Worm (Caenorhabditis elegans) whole organism, young adult: Measurements from ENCODE around the gene C26D10.4.

Source experiments
- B0336.3 ChIP-seq: fragments of 200-800 bp; sonication (Bioruptor generic); IDR thresholded peaks from 2 replicates; pipeline ENCODE4 v1.3.6; 2022; ENCODE audit warnings: missing genetic modification characterization, missing compliant biosample characterization
- F22D6.2 ChIP-seq: sonication (generic microtip); optimal IDR thresholded peaks from 2 replicates; lab custom pipeline; 2016; ENCODE audit warnings: mild to moderate bottlenecking, missing genetic modification characterization, missing compliant biosample characterization
- F23B12.7 ChIP-seq: sonication (generic microtip); optimal IDR thresholded peaks from 2 replicates; lab custom pipeline; 2017; ENCODE audit warnings: missing genetic modification characterization, mild to moderate bottlenecking, missing compliant biosample characterization, antibody characterized with exemption, moderate library complexity; ENCODE audit not compliant: insufficient read depth
- F33H1.4 ChIP-seq: fragments of 200-800 bp; sonication (Bioruptor generic); IDR thresholded peaks from 2 replicates; pipeline ENCODE4 v1.3.6; 2022; ENCODE audit warnings: missing genetic modification reagents, missing genetic modification characterization, missing compliant biosample characterization
- F49E8.2 ChIP-seq: sonication (generic microtip); optimal IDR thresholded peaks from 3 replicates; lab custom pipeline; 2017; ENCODE audit warnings: missing genetic modification characterization, mild to moderate bottlenecking, missing compliant biosample characterization, antibody characterized with exemption, moderate library complexity; ENCODE audit not compliant: insufficient read depth
- T26A5.8 ChIP-seq: sonication (generic microtip); optimal IDR thresholded peaks from 2 replicates; lab custom pipeline; 2016; ENCODE audit warnings: missing genetic modification characterization, missing compliant biosample characterization
- Y53G8AR.9 ChIP-seq: fragments of 200-800 bp; sonication (Bioruptor generic); conservative IDR thresholded peaks from 2 replicates; pipeline ENCODE4 v1.3.6; 2022; ENCODE audit warnings: missing genetic modification reagents, missing genetic modification characterization, missing compliant biosample characterization
- Y56A3A.18 ChIP-seq: fragments of 200-800 bp; sonication (Bioruptor generic); IDR thresholded peaks from 2 replicates; pipeline ENCODE4 v1.3.6; 2022; ENCODE audit warnings: missing genetic modification reagents, missing genetic modification characterization, missing compliant biosample characterization
- aptf-3 ChIP-seq: fragments of 200-800 bp; sonication (Bioruptor generic); IDR thresholded peaks from 2 replicates; pipeline ENCODE4 v1.3.6; 2022; ENCODE audit warnings: missing genetic modification characterization, missing compliant biosample characterization
- attf-6 ChIP-seq: fragments of 200-800 bp; sonication (Bioruptor generic); IDR thresholded peaks from 2 replicates; pipeline ENCODE4 v1.3.6; 2022; ENCODE audit warnings: missing genetic modification reagents, missing genetic modification characterization, missing compliant biosample characterization
- cebp-1 ChIP-seq, 2 experiments: fragments of 200-800 bp in 1 of 2; sonication (Bioruptor generic) in 1 of 2; sonication (generic microtip) in 1 of 2; IDR thresholded peaks in 1 of 2; optimal IDR thresholded peaks in 1 of 2; 2 replicates each; pipeline versions ENCODE4 v1.3.6 to Lab custom; 2017 to 2022; ENCODE audit warnings: missing compliant biosample characterization in 2 of 2, missing genetic modification characterization in 2 of 2, mild to moderate bottlenecking in 1 of 2, missing genetic modification reagents in 1 of 2, moderate library complexity in 1 of 2
- cebp-2 ChIP-seq: fragments of 200-800 bp; sonication (Bioruptor generic); IDR thresholded peaks from 2 replicates; pipeline ENCODE4 v1.3.6; 2022; ENCODE audit warnings: missing genetic modification characterization, missing compliant biosample characterization
- ceh-100 ChIP-seq: fragments of 200-800 bp; sonication (Bioruptor generic); IDR thresholded peaks from 2 replicates; pipeline ENCODE4 v1.3.6; 2022; ENCODE audit warnings: missing genetic modification reagents, missing genetic modification characterization, missing compliant biosample characterization
- ceh-27 ChIP-seq: fragments of 200-800 bp; sonication (Bioruptor generic); optimal IDR thresholded peaks from 2 replicates; lab custom pipeline; 2018; ENCODE audit warnings: mild to moderate bottlenecking, missing genetic modification characterization, moderate library complexity, missing compliant biosample characterization
- ceh-40 ChIP-seq: fragments of 200-800 bp; sonication (Bioruptor generic); IDR thresholded peaks from 2 replicates; pipeline ENCODE4 v1.3.6; 2022; ENCODE audit warnings: missing genetic modification characterization, missing compliant biosample characterization
- ceh-91 ChIP-seq: fragments of 200-800 bp; sonication (Bioruptor generic); IDR thresholded peaks from 2 replicates; pipeline ENCODE4 v1.3.6; 2022; ENCODE audit warnings: missing genetic modification reagents, missing genetic modification characterization, missing compliant biosample characterization
- chd-7 ChIP-seq: sonication (generic microtip); optimal IDR thresholded peaks from 2 replicates; lab custom pipeline; 2016; ENCODE audit warnings: mild to moderate bottlenecking, missing genetic modification characterization, moderate library complexity, missing compliant biosample characterization
- die-1 ChIP-seq: sonication (generic microtip); optimal IDR thresholded peaks from 2 replicates; lab custom pipeline; 2016; ENCODE audit warnings: missing genotype, mild to moderate bottlenecking, missing genetic modification characterization, missing compliant biosample characterization
- dpl-1 ChIP-seq: fragments of 150-350 bp; optimal IDR thresholded peaks from 2 replicates; lab custom pipeline; 2014; ENCODE audit warnings: missing biosample characterization, missing genetic modification reagents, missing genetic modification characterization
- efl-1 ChIP-seq: fragments of 150-350 bp; optimal IDR thresholded peaks from 2 replicates; lab custom pipeline; 2014; ENCODE audit warnings: missing biosample characterization, missing genetic modification reagents, missing genetic modification characterization
- fkh-3 ChIP-seq: sonication (generic microtip); optimal IDR thresholded peaks from 2 replicates; lab custom pipeline; 2016; ENCODE audit warnings: mild to moderate bottlenecking, missing genetic modification characterization, missing compliant biosample characterization
- hlh-26 ChIP-seq: fragments of 200-800 bp; sonication (Bioruptor generic); conservative IDR thresholded peaks from 2 replicates; pipeline ENCODE4 v1.3.6; 2022; ENCODE audit warnings: missing genetic modification reagents, missing genetic modification characterization, missing compliant biosample characterization
- hsf-1 ChIP-seq: fragments of 200-800 bp; sonication (Bioruptor generic); IDR thresholded peaks from 2 replicates; pipeline ENCODE4 v1.3.6; 2022; ENCODE audit warnings: missing genetic modification reagents, missing genetic modification characterization, missing compliant biosample characterization
- lag-1 ChIP-seq: fragments of 200-800 bp; sonication (Bioruptor generic); IDR thresholded peaks from 2 replicates; pipeline ENCODE4 v1.3.6; 2022; ENCODE audit warnings: missing genetic modification reagents, missing genetic modification characterization, missing compliant biosample characterization
- lsl-1 ChIP-seq: fragments of 200-800 bp; sonication (Bioruptor generic); optimal IDR thresholded peaks from 2 replicates; lab custom pipeline; 2018; ENCODE audit warnings: mild to moderate bottlenecking, missing genetic modification characterization, moderate library complexity, missing compliant biosample characterization
- lsy-27 ChIP-seq: sonication (generic microtip); optimal IDR thresholded peaks from 2 replicates; lab custom pipeline; 2017; ENCODE audit warnings: missing genetic modification characterization, mild to moderate bottlenecking, missing compliant biosample characterization, antibody characterized with exemption, missing genotype, borderline replicate concordance; ENCODE audit not compliant: insufficient read depth
- madf-3 ChIP-seq: fragments of 200-800 bp; sonication (Bioruptor generic); IDR thresholded peaks from 2 replicates; pipeline ENCODE4 v1.3.6; 2022; ENCODE audit warnings: missing genetic modification reagents, missing genetic modification characterization, missing compliant biosample characterization
- madf-6 ChIP-seq: fragments of 200-800 bp; sonication (Bioruptor generic); IDR thresholded peaks from 2 replicates; pipeline ENCODE4 v1.3.6; 2022; ENCODE audit warnings: missing genetic modification reagents, missing genetic modification characterization, missing compliant biosample characterization
- mcd-1 ChIP-seq: fragments of 200-800 bp; sonication (Bioruptor generic); IDR thresholded peaks from 2 replicates; pipeline ENCODE4 v1.3.6; 2022; ENCODE audit warnings: missing genetic modification reagents, missing genetic modification characterization, missing compliant biosample characterization
- nhr-120 ChIP-seq: fragments of 200-800 bp; sonication (Bioruptor generic); IDR thresholded peaks from 2 replicates; pipeline ENCODE4 v1.3.6; 2022; ENCODE audit warnings: missing genetic modification characterization, missing compliant biosample characterization
- pbrm-1 ChIP-seq: fragments of 200-800 bp; sonication (Bioruptor generic); IDR thresholded peaks from 2 replicates; pipeline ENCODE4 v1.3.6; 2022; ENCODE audit warnings: missing genetic modification reagents, missing genetic modification characterization, missing compliant biosample characterization
- pha-4 ChIP-seq: fragments of 150-350 bp; sonication (generic microtip); optimal IDR thresholded peaks from 2 replicates; lab custom pipeline; 2014; ENCODE audit warnings: missing biosample characterization, missing genetic modification reagents, missing genetic modification characterization
- rec-8 ChIP-seq, 2 experiments: sonication (generic microtip); optimal IDR thresholded peaks; 2 replicates each; lab custom pipeline; 2016; ENCODE audit warnings: mild to moderate bottlenecking in 2 of 2, missing genetic modification characterization in 2 of 2, missing genetic modification reagents in 2 of 2, missing genotype in 2 of 2, missing biosample characterization in 1 of 2, missing compliant biosample characterization in 1 of 2, moderate library complexity in 1 of 2
- snpc-1.1 ChIP-seq: sonication (generic microtip); optimal IDR thresholded peaks from 2 replicates; lab custom pipeline; 2017; ENCODE audit warnings: missing genetic modification characterization, mild to moderate bottlenecking, missing compliant biosample characterization, antibody characterized with exemption, moderate library complexity, missing genotype, missing genetic modification reagents; ENCODE audit not compliant: insufficient read depth
- snpc-3.4 ChIP-seq: sonication (generic microtip); optimal IDR thresholded peaks from 2 replicates; lab custom pipeline; 2017; ENCODE audit warnings: missing genetic modification characterization, mild to moderate bottlenecking, missing compliant biosample characterization, antibody characterized with exemption, moderate library complexity, missing genotype, missing genetic modification reagents
- snpc-4 ChIP-seq, 5 experiments: fragments of 150-350 bp in 1 of 5; sonication (generic microtip) in 4 of 5; optimal IDR thresholded peaks; 2 replicates each; lab custom pipeline; 2014 to 2018; ENCODE audit warnings: missing genetic modification characterization in 5 of 5, missing biosample characterization in 3 of 5, antibody characterized with exemption in 2 of 5, mild to moderate bottlenecking in 2 of 5, missing compliant biosample characterization in 2 of 5, missing genotype in 2 of 5, moderate library complexity in 2 of 5, missing genetic modification reagents in 1 of 5
- sptf-2 ChIP-seq: fragments of 200-800 bp; sonication (Bioruptor generic); optimal IDR thresholded peaks from 2 replicates; lab custom pipeline; 2018; ENCODE audit warnings: mild to moderate bottlenecking, missing genetic modification characterization, missing compliant biosample characterization
- unc-130 ChIP-seq: sonication (generic microtip); optimal IDR thresholded peaks from 2 replicates; lab custom pipeline; 2016; ENCODE audit warnings: missing genetic modification reagents, missing genetic modification characterization, missing compliant biosample characterization

C26D10.4 gene

ce11 chrII:8329462-8329861, at the start of gene C26D10.4:
Gene C26D10.4, plus strand, starts transcription at chrII:8329762.
- no peak for TF ChIP-seq chd-7 (tag; lab: Kevin White, UChicago)

ce11 chrII:8283158-8283717, 46.3 kb upstream of the C26D10.4 start, which contains the start of the genes nst-1 and cct-4:
Gene nst-1, minus strand, starts transcription at chrII:8283208.
Gene cct-4, plus strand, starts transcription at chrII:8283667.
- TF ChIP-seq madf-6 (GFP tag; lab: Robert Waterston, UW) (peak; percentile 60; the same call in 1 of the 2 replicates), hlh-26 (GFP tag; lab: Robert Waterston, UW) (no peak), cebp-2 (GFP tag; lab: Robert Waterston, UW) (no peak), F33H1.4 (GFP tag; lab: Robert Waterston, UW) (peak; percentile 75), lsl-1 (GFP tag; lab: Kevin White, UChicago) (peak; percentile 3), die-1 (no peak), lsy-27 (tag; lab: Kevin White, UChicago) (no peak), ceh-91 (GFP tag; lab: Robert Waterston, UW) (0 out of 2 replicates have a peak, but pooled peaks have one; percentile 33), cebp-1 (GFP tag; IDR thresholded peaks at IDR 0.05; lab: Robert Waterston, UW) (no peak), cebp-1 (tag; optimal IDR thresholded peaks at IDR 0.05; lab: Kevin White, UChicago) (peak; percentile 13), hsf-1 (peak; percentile 83; the same call in 1 of the 2 replicates), dpl-1 (peak; percentile 61), F23B12.7 (peak; percentile 11), sptf-2 (GFP tag; lab: Kevin White, UChicago) (no peak), efl-1 (GFP tag; lab: Kevin White, UChicago) (peak; percentile 33)

- TF ChIP-seq snpc-1.1 (peak; percentile 80), Y56A3A.18 (GFP tag; lab: Robert Waterston, UW) (0 out of 2 replicates have a peak, but pooled peaks have one; percentile 30), madf-6 (GFP tag; lab: Robert Waterston, UW) (0 out of 2 replicates have a peak, but pooled peaks have one; percentile 10), B0336.3 (GFP tag; lab: Robert Waterston, UW) (0 out of 2 replicates have a peak, but pooled peaks have one; percentile 6), attf-6 (GFP tag; lab: Robert Waterston, UW) (peak; percentile 80; the same call in 1 of the 2 replicates), cebp-2 (GFP tag; lab: Robert Waterston, UW) (0 out of 2 replicates have a peak, but pooled peaks have one; percentile 19), pbrm-1 (GFP tag; lab: Robert Waterston, UW) (peak; percentile 69), snpc-4 (GFP tag; optimal IDR thresholded peaks at IDR 0.05; lab: Kevin White, UChicago) (peak; percentile 33), snpc-4 (tag; optimal IDR thresholded peaks at IDR 0.05; lab: Kevin White, UChicago) (peak in 3 of 4 experiments; percentile 40 to 91 (median 89)), mcd-1 (GFP tag; lab: Robert Waterston, UW) (0 out of 2 replicates have a peak, but pooled peaks have one; percentile 17)
- TF ChIP-seq, all 124 proteins: peak for 9; not testable (repeated sequence) for 115
Observed at ce11 chrII:8285837-8286236, 43.7 kb upstream of the C26D10.4 start.

DNA sequence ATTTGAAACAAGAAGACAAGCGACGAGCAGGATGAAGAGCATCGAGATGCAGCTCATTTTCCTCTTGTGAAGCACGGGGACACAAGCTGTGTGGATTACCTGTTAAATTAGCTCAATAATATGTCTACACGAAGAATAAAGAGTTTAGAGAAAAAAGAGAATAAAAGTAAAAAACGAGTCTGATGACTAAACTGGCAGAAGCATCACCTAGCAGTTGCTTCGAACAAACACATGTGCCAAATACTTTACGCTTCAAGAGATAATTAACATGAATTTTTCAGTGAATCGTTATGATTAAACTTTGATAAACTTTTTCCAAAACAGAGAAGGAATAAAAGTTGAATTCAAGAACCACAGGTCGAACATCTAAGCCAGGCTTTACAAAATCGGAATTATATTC, 34.3 kb upstream of the C26D10.4 start, which contains the start of gene nlp-55:
nlp-55 (minus strand) TSS at position 101 of the 400 bp plus-strand sequence.
- TF ChIP-seq F23B12.7: no peak
- no peak for TF ChIP-seq snpc-3.4
- no peak for TF ChIP-seq chd-7 (tag; lab: Kevin White, UChicago)
- TF ChIP-seq madf-3 (GFP tag; lab: Robert Waterston, UW): no peak
- TF ChIP-seq rec-8 (tag; optimal IDR thresholded peaks at IDR 0.05; lab: Kevin White, UChicago): no peak
- no peak for TF ChIP-seq T26A5.8 (tag; lab: Kevin White, UChicago)
- no peak for TF ChIP-seq fkh-3
- TF ChIP-seq Y53G8AR.9 (GFP tag; lab: Robert Waterston, UW): no peak
- no peak for TF ChIP-seq ceh-40 (GFP tag; lab: Robert Waterston, UW)
- TF ChIP-seq F49E8.2 (tag; lab: Kevin White, UChicago): no peak
- no peak for TF ChIP-seq nhr-120
- TF ChIP-seq pha-4: no peak
- TF ChIP-seq die-1: no peak
- no peak for TF ChIP-seq ceh-27 (GFP tag; lab: Kevin White, UChicago)
- TF ChIP-seq F22D6.2 (tag; lab: Kevin White, UChicago): no peak
- TF ChIP-seq unc-130: no peak
- TF ChIP-seq aptf-3 (GFP tag; lab: Robert Waterston, UW): no peak
- no peak for TF ChIP-seq ceh-100
- no peak for TF ChIP-seq lag-1 (GFP tag; lab: Robert Waterston, UW)
